Fruit fly (Drosophila melanogaster): Measurements from ENCODE around the gene Nepl11.

DNA sequence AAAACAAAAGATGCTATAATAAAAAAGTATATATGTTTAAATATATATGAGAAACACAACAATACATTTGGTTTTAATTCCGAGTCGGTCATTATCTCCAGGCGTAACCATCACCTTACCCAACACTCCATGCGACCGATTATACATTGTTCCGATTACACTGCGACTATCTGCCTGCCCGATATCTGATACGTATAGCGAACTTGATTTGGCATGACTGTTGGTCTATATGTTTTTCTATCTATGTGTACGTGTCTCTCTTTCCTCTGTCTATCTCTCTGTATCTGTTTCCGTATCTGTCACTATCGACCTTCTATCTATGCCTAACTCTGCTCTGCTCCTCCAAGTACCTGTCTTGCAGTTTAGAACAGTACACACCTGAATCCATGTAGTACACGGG, 6.8 kb upstream of the Nepl11 start:
- TF ChIP-seq kay (GFP tag; ENCODE audit: borderline replicate concordance) (no peak), CG1620 (GFP tag; optimal IDR thresholded peaks at IDR 0.05) (no peak), Clk (GFP tag; optimal IDR thresholded peaks at IDR 0.05) (no peak), CG12768 (GFP tag; optimal IDR thresholded peaks at IDR 0.05) (no peak), cnc (optimal IDR thresholded peaks at IDR 0.05) (no peak), CG11617 (GFP tag; optimal IDR thresholded peaks at IDR 0.05) (no peak), tj (GFP tag; optimal IDR thresholded peaks at IDR 0.05) (no peak)
